Fruit fly (Drosophila melanogaster): ENCODE results near the gene CG12288.

- TF ChIP-seq Dll (optimal IDR thresholded peaks at IDR 0.05) (no peak), psq (optimal IDR thresholded peaks at IDR 0.05) (no peak), CG8478 (optimal IDR thresholded peaks at IDR 0.05) (no peak), pan (optimal IDR thresholded peaks at IDR 0.05) (no peak)
Observed at dm6 chr2L:16874924-16875323, 27.1 kb downstream of the CG12288 start.

All from whole organism.